Worm (Caenorhabditis elegans) whole organism, L3 larva: ENCODE measurements around the gene moc-2.
A peak's percentile ranks its signal among the peaks of the same experiment; 100 is the strongest.

Experiments used
- R02D3.7 ChIP-seq: fragments of 150-350 bp; optimal IDR thresholded peaks from 2 replicates; lab custom pipeline; 2014; ENCODE audit warnings: missing biosample characterization, missing genetic modification characterization
- ZK546.5 ChIP-seq: sonication (generic microtip); optimal IDR thresholded peaks from 2 replicates; lab custom pipeline; 2017; ENCODE audit warnings: missing biosample characterization, missing genetic modification characterization
- ama-1 ChIP-seq: fragments of 150-350 bp; optimal IDR thresholded peaks from 2 replicates; lab custom pipeline; 2018
- ceh-16 ChIP-seq: sonication (generic microtip); optimal IDR thresholded peaks from 2 replicates; lab custom pipeline; 2017; ENCODE audit warnings: missing biosample characterization, missing genetic modification characterization
- ceh-28 ChIP-seq: fragments of 150-350 bp; optimal IDR thresholded peaks from 2 replicates; lab custom pipeline; 2014; ENCODE audit warnings: missing biosample characterization, missing genetic modification reagents, missing genetic modification characterization
- ceh-82 ChIP-seq: fragments of 150-350 bp; optimal IDR thresholded peaks from 2 replicates; lab custom pipeline; 2014; ENCODE audit warnings: missing biosample characterization, missing genetic modification characterization
- ceh-9 ChIP-seq: sonication (generic microtip); optimal IDR thresholded peaks from 2 replicates; lab custom pipeline; 2018; ENCODE audit warnings: missing biosample characterization, missing genetic modification characterization
- daf-12 ChIP-seq: fragments of 150-350 bp; optimal IDR thresholded peaks from 2 replicates; lab custom pipeline; 2014; ENCODE audit warnings: missing biosample characterization, missing genetic modification reagents, missing genetic modification characterization
- egl-27 ChIP-seq: sonication (generic microtip); optimal IDR thresholded peaks from 4 replicates; lab custom pipeline; 2017; ENCODE audit warnings: missing biosample characterization, missing genetic modification reagents, missing genetic modification characterization
- elt-1 ChIP-seq: fragments of 150-350 bp; optimal IDR thresholded peaks from 2 replicates; lab custom pipeline; 2014; ENCODE audit warnings: missing biosample characterization, missing genetic modification characterization
- elt-2 ChIP-seq: sonication (generic microtip); optimal IDR thresholded peaks from 2 replicates; lab custom pipeline; 2016; ENCODE audit warnings: missing genetic modification reagents, mild to moderate bottlenecking, missing genetic modification characterization, missing compliant biosample characterization
- elt-3 ChIP-seq, 3 experiments: fragments of 150-350 bp in 1 of 3; sonication (generic microtip) in 2 of 3; optimal IDR thresholded peaks; 2 replicates in 2 of 3; 4 replicates in 1 of 3; lab custom pipeline; 2014 to 2017; ENCODE audit warnings: missing biosample characterization in 3 of 3, missing genetic modification characterization in 3 of 3
- eor-1 ChIP-seq, 2 experiments: fragments of 150-350 bp; optimal IDR thresholded peaks; 2 replicates each; lab custom pipeline; 2014 to 2018; ENCODE audit warnings: missing biosample characterization in 2 of 2, missing genetic modification characterization in 2 of 2
- fkh-10 ChIP-seq: sonication (generic microtip); optimal IDR thresholded peaks from 2 replicates; lab custom pipeline; 2017; ENCODE audit warnings: missing biosample characterization, missing genetic modification reagents, missing genetic modification characterization
- fkh-2 ChIP-seq: fragments of 150-350 bp; optimal IDR thresholded peaks from 2 replicates; lab custom pipeline; 2014; ENCODE audit warnings: missing biosample characterization, missing genetic modification reagents, missing genetic modification characterization
- fos-1 ChIP-seq: fragments of 150-350 bp; optimal IDR thresholded peaks from 2 replicates; lab custom pipeline; 2014; ENCODE audit warnings: missing biosample characterization, missing genetic modification characterization
- hmg-11 ChIP-seq: sonication (generic microtip); optimal IDR thresholded peaks from 2 replicates; lab custom pipeline; 2016; ENCODE audit warnings: missing genetic modification characterization, missing compliant biosample characterization
- jun-1 ChIP-seq: fragments of 150-350 bp; optimal IDR thresholded peaks from 2 replicates; lab custom pipeline; 2014; ENCODE audit warnings: missing biosample characterization, missing genetic modification reagents, missing genetic modification characterization
- lin-39 ChIP-seq: fragments of 150-350 bp; optimal IDR thresholded peaks from 2 replicates; lab custom pipeline; 2018; ENCODE audit warnings: missing biosample characterization, missing genetic modification reagents, missing genetic modification characterization
- lsy-12 ChIP-seq: sonication (generic microtip); optimal IDR thresholded peaks from 2 replicates; lab custom pipeline; 2016; ENCODE audit warnings: mild to moderate bottlenecking, missing genetic modification characterization, missing compliant biosample characterization
- mdl-1 ChIP-seq: fragments of 150-350 bp; optimal IDR thresholded peaks from 2 replicates; lab custom pipeline; 2014; ENCODE audit warnings: missing biosample characterization, missing genetic modification characterization
- mml-1 ChIP-seq: fragments of 150-350 bp; sonication (generic microtip); optimal IDR thresholded peaks from 3 replicates; lab custom pipeline; 2014; ENCODE audit warnings: missing biosample characterization, missing genetic modification characterization
- nfya-1 ChIP-seq: sonication (generic microtip); optimal IDR thresholded peaks from 2 replicates; lab custom pipeline; 2017; ENCODE audit warnings: missing genetic modification characterization, mild to moderate bottlenecking, missing compliant biosample characterization, antibody characterized with exemption, moderate library complexity; ENCODE audit not compliant: insufficient read depth
- nhr-11 ChIP-seq: fragments of 150-350 bp; optimal IDR thresholded peaks from 2 replicates; lab custom pipeline; 2014; ENCODE audit warnings: missing biosample characterization, missing genetic modification characterization
- nhr-23 ChIP-seq: fragments of 150-350 bp; optimal IDR thresholded peaks from 2 replicates; lab custom pipeline; 2014; ENCODE audit warnings: missing biosample characterization, missing genetic modification reagents, missing genetic modification characterization
- nhr-237 ChIP-seq: fragments of 150-350 bp; optimal IDR thresholded peaks from 2 replicates; lab custom pipeline; 2014; ENCODE audit warnings: missing biosample characterization, missing genetic modification characterization
- nhr-25 ChIP-seq: sonication (generic microtip); optimal IDR thresholded peaks from 2 replicates; lab custom pipeline; 2017; ENCODE audit warnings: missing biosample characterization, missing genetic modification characterization
- nhr-28 ChIP-seq: fragments of 150-350 bp; optimal IDR thresholded peaks from 2 replicates; lab custom pipeline; 2014; ENCODE audit warnings: missing biosample characterization, missing genetic modification characterization
- nhr-43 ChIP-seq: sonication (generic microtip); optimal IDR thresholded peaks from 2 replicates; lab custom pipeline; 2016; ENCODE audit warnings: mild to moderate bottlenecking, missing genetic modification characterization, missing compliant biosample characterization; ENCODE audit not compliant: poor library complexity, severe bottlenecking
- nhr-67 ChIP-seq: fragments of 150-350 bp; optimal IDR thresholded peaks from 2 replicates; lab custom pipeline; 2014; ENCODE audit warnings: missing biosample characterization, missing genetic modification characterization
- nhr-76 ChIP-seq: fragments of 150-350 bp; sonication (generic microtip); optimal IDR thresholded peaks from 5 replicates; lab custom pipeline; 2014; ENCODE audit warnings: missing biosample characterization, missing genetic modification characterization
- nhr-77 ChIP-seq: fragments of 150-350 bp; optimal IDR thresholded peaks from 2 replicates; lab custom pipeline; 2014; ENCODE audit warnings: missing biosample characterization, missing genetic modification characterization
- pha-4 ChIP-seq: fragments of 150-350 bp; optimal IDR thresholded peaks from 2 replicates; lab custom pipeline; 2014; ENCODE audit warnings: missing biosample characterization, missing genetic modification reagents, missing genetic modification characterization
- pqm-1 ChIP-seq: fragments of 150-350 bp; optimal IDR thresholded peaks from 2 replicates; lab custom pipeline; 2017; ENCODE audit warnings: missing biosample characterization, missing genetic modification characterization, inconsistent platforms
- snpc-4 ChIP-seq: fragments of 150-350 bp; optimal IDR thresholded peaks from 2 replicates; lab custom pipeline; 2014; ENCODE audit warnings: missing biosample characterization, missing genetic modification characterization
- tbx-2 ChIP-seq: sonication (generic microtip); optimal IDR thresholded peaks from 2 replicates; lab custom pipeline; 2016; ENCODE audit warnings: mild to moderate bottlenecking, missing genetic modification characterization, missing compliant biosample characterization
- unc-39 ChIP-seq: sonication (generic microtip); optimal IDR thresholded peaks from 4 replicates; lab custom pipeline; 2017; ENCODE audit warnings: missing biosample characterization, missing genetic modification characterization
- unc-62 ChIP-seq: fragments of 150-350 bp; sonication (generic microtip); optimal IDR thresholded peaks from 4 replicates; lab custom pipeline; 2014; ENCODE audit warnings: missing biosample characterization, missing genetic modification reagents, missing genetic modification characterization
- ztf-4 ChIP-seq: fragments of 150-350 bp; optimal IDR thresholded peaks from 2 replicates; lab custom pipeline; 2014; ENCODE audit warnings: missing biosample characterization, missing genetic modification characterization

Gene moc-2

DNA sequence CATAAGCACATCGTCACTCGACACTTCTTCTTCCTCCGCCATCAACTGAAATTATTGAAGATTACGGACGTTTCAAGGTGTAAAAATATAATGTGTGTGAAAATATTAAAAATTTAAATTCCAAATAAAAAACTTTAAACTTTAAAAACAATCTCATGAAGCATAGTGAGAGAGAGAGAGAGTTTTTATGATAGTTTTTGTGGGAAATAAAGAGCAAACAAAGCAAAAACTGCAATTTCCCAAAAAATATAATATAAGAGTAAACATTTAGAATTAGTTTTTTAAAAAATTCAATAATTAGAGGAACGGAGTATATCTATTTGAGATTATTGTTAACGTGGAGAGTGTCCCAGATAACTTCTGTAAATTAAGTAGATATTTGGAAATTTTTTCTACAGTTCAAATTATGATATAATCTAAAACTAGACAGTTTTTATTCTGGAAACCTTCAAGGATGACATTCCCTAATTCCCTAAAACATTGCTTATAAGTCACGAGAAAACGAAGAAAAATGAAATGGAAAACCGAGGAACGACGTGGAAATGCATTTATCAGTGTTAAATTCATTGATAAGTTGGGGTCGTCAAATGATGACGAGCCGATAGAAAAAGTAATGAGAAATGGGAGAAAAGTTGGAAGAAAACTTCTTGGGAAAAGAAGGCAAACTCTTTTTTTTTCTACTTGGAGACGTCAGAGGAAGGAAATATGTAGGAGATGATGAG is 42.6 kb upstream of the moc-2 start, which contains the start of gene dre-1:
dre-1 (minus strand) TSS at position 51 of the 722 bp plus-strand sequence.
- TF ChIP-seq hmg-11 (no peak), pha-4 (tag; lab: Kevin White, UChicago) (peak; percentile 3), elt-2 (tag; lab: Kevin White, UChicago) (peak; percentile 67)

DNA sequence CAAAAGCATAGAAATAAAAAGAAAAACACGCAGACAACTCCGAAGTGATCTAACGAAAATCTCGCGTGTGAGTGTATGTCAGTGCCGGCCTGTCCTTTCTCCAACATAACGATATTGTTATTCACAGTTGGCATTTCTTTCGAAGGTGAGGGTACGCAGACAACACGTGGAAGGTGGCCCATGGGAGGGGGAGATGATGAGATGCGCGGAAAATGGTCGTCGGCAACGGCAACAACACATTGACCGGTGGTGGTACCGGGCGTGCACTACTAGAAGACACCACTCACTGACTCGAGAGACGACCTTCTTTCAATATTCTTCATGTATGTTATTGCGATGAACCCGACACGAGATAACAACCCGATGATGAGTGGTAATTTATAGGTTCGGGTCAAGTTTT is 41.0 kb upstream of the moc-2 start:
- TF ChIP-seq nhr-67 (tag; lab: Kevin White, UChicago) (no peak), lsy-12 (peak; percentile 9), pqm-1 (tag; lab: Kevin White, UChicago) (no peak), nhr-23 (peak; percentile 6), nhr-25 (peak; percentile 41), lin-39 (tag; lab: Kevin White, UChicago) (no peak)
- TF ChIP-seq, all 47 proteins: peak for 3

DNA sequence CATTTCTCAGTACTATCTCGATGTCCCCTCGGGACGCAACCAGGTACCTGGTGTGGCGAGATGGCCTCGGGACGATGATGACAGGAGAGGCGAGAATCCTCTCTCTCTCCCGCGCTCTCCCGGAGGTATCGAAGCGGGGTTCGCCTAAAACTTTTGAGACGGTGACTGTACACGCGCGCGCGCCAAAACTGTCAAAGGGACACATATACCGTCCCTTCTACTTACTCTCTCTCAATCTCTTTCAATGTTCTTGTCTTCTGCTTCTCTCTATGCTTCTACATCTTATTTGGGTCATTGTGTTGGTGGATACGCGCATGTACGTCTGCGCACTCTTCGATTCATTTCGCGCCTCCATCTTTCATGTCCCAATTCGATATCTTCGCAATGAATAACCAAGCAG is 37.9 kb upstream of the moc-2 start:
- no peak for TF ChIP-seq lsy-12
- TF ChIP-seq eor-1 (tag; optimal IDR thresholded peaks at IDR 0.05; lab: Kevin White, UChicago): no peak
- TF ChIP-seq fkh-2: no peak
- peak; percentile 14 for TF ChIP-seq ama-1 (lab: Kevin White, UChicago)
- TF ChIP-seq unc-62: no peak
- TF ChIP-seq nhr-28 (tag; lab: Kevin White, UChicago): no peak
- no peak for TF ChIP-seq pha-4 (tag; lab: Kevin White, UChicago)
- no peak for TF ChIP-seq nhr-76 (tag; lab: Kevin White, UChicago)
- TF ChIP-seq snpc-4 (tag; lab: Kevin White, UChicago): no peak
- no peak for TF ChIP-seq tbx-2 (tag; lab: Kevin White, UChicago)
- TF ChIP-seq elt-2 (tag; lab: Kevin White, UChicago): no peak
- TF ChIP-seq ztf-4 (tag; lab: Kevin White, UChicago): no peak
- no peak for TF ChIP-seq ZK546.5
- no peak for TF ChIP-seq nhr-67 (tag; lab: Kevin White, UChicago)
- TF ChIP-seq nhr-43 (tag; lab: Kevin White, UChicago): peak; percentile 51
- TF ChIP-seq nhr-23: peak; percentile 84
- no peak for TF ChIP-seq nhr-237 (tag; lab: Kevin White, UChicago)
- TF ChIP-seq ceh-28 (tag; lab: Kevin White, UChicago): no peak
- no peak for TF ChIP-seq lin-39 (tag; lab: Kevin White, UChicago)
- no peak for TF ChIP-seq jun-1
- no peak for TF ChIP-seq daf-12 (tag; lab: Kevin White, UChicago)
- TF ChIP-seq R02D3.7: no peak
- TF ChIP-seq fos-1 (tag; lab: Kevin White, UChicago): no peak
- TF ChIP-seq egl-27 (tag; lab: Kevin White, UChicago): no peak
- TF ChIP-seq fkh-10 (GFP tag; lab: Kevin White, UChicago): no peak
- TF ChIP-seq nhr-11 (tag; lab: Kevin White, UChicago): no peak
- TF ChIP-seq nhr-77: no peak
- no peak for TF ChIP-seq elt-3 (tag; optimal IDR thresholded peaks at IDR 0.05; lab: Kevin White, UChicago)
- TF ChIP-seq mml-1 (tag; lab: Kevin White, UChicago): no peak
- peak; percentile 65 for TF ChIP-seq nhr-25
- TF ChIP-seq unc-39 (tag; lab: Kevin White, UChicago): no peak
- TF ChIP-seq ceh-16 (tag; lab: Kevin White, UChicago): no peak
- TF ChIP-seq ceh-9 (tag; lab: Kevin White, UChicago): no peak

- TF ChIP-seq nhr-23 (peak; percentile 3), unc-62 (no peak), ama-1 (lab: Kevin White, UChicago) (peak; percentile 38), fkh-10 (GFP tag; lab: Kevin White, UChicago) (no peak), nfya-1 (peak; percentile 40), nhr-43 (tag; lab: Kevin White, UChicago) (no peak), hmg-11 (peak; percentile 68), eor-1 (tag; optimal IDR thresholded peaks at IDR 0.05; lab: Kevin White, UChicago) (no peak), elt-3 (tag; optimal IDR thresholded peaks at IDR 0.05; lab: Kevin White, UChicago) (no peak), elt-1 (tag; lab: Kevin White, UChicago) (no peak), nhr-67 (tag; lab: Kevin White, UChicago) (no peak), lin-39 (tag; lab: Kevin White, UChicago) (peak; percentile 53), mdl-1 (tag; lab: Kevin White, UChicago) (no peak), nhr-76 (tag; lab: Kevin White, UChicago) (no peak), ceh-82 (tag; lab: Kevin White, UChicago) (no peak), tbx-2 (tag; lab: Kevin White, UChicago) (no peak), mml-1 (tag; lab: Kevin White, UChicago) (no peak), pha-4 (tag; lab: Kevin White, UChicago) (peak; percentile 42), nhr-11 (tag; lab: Kevin White, UChicago) (no peak), elt-2 (tag; lab: Kevin White, UChicago) (no peak), pqm-1 (tag; lab: Kevin White, UChicago) (no peak), fos-1 (tag; lab: Kevin White, UChicago) (no peak)
- TF ChIP-seq, all 47 proteins: peak for 6
Measured at ce11 chrV:6538323-6538722, 34.3 kb upstream of the moc-2 start.
